Worm (Caenorhabditis elegans): ENCODE results near the gene rrp-8.

The rrp-8 gene

ce11 chrIV:390279-390678 lies 6.1 kb upstream of the rrp-8 start, which contains the start of the genes ears-2 and uncp-18 (continued):
- TF ChIP-seq jun-1 (tag; optimal IDR thresholded peaks at IDR 0.05): peak; percentile 67
- TF ChIP-seq nhr-77 (tag; optimal IDR thresholded peaks at IDR 0.05): no peak
- peak; percentile 83 for TF ChIP-seq lin-13 (GFP tag; optimal IDR thresholded peaks at IDR 0.05)
- peak; percentile 70 for TF ChIP-seq sup-37 (GFP tag; optimal IDR thresholded peaks at IDR 0.05)
- peak; percentile 88 for TF ChIP-seq lin-14 (GFP tag; optimal IDR thresholded peaks at IDR 0.05)
- TF ChIP-seq rnt-1 (tag; optimal IDR thresholded peaks at IDR 0.05): peak; percentile 97
- peak; percentile 26; the same call in 1 of the 2 replicates for TF ChIP-seq unc-98 (GFP tag; IDR thresholded peaks at IDR 0.05)
- peak; percentile 52 for TF ChIP-seq nhr-11 (tag; optimal IDR thresholded peaks at IDR 0.05)
- peak; percentile 87 for TF ChIP-seq mep-1 (tag; optimal IDR thresholded peaks at IDR 0.05)
- TF ChIP-seq sox-4 (tag; optimal IDR thresholded peaks at IDR 0.05): peak; percentile 90
- TF ChIP-seq pqm-1 (tag; optimal IDR thresholded peaks at IDR 0.05): no peak
- TF ChIP-seq hpl-2 (GFP tag; optimal IDR thresholded peaks at IDR 0.05): peak; percentile 60
- no peak for TF ChIP-seq sptf-1 (tag; optimal IDR thresholded peaks at IDR 0.05)
- TF ChIP-seq isw-1 (GFP tag; IDR thresholded peaks at IDR 0.05): peak; percentile 80
- TF ChIP-seq hlh-4 (tag; optimal IDR thresholded peaks at IDR 0.05): peak; percentile 32
- peak; percentile 86 for TF ChIP-seq lir-3 (tag; optimal IDR thresholded peaks at IDR 0.05; ENCODE audit: poor library complexity)
- TF ChIP-seq efl-3 (GFP tag; optimal IDR thresholded peaks at IDR 0.05): peak; percentile 76
- TF ChIP-seq ama-1 (optimal IDR thresholded peaks at IDR 0.05): peak; percentile 5
- peak; percentile 87 for TF ChIP-seq vab-15 (tag; optimal IDR thresholded peaks at IDR 0.05)
- peak; percentile 95 for TF ChIP-seq skn-1 (tag; optimal IDR thresholded peaks at IDR 0.05)
- peak; percentile 93 for TF ChIP-seq tbx-2 (tag; optimal IDR thresholded peaks at IDR 0.05)
- peak; percentile 73 to 80 for TF ChIP-seq lin-35 (GFP tag; optimal IDR thresholded peaks at IDR 0.05)
- TF ChIP-seq nhr-12 (tag; optimal IDR thresholded peaks at IDR 0.05): no peak
- peak; percentile 74 for TF ChIP-seq elt-2 (tag; optimal IDR thresholded peaks at IDR 0.05)
- peak; percentile 94 for TF ChIP-seq lsy-2 (tag; optimal IDR thresholded peaks at IDR 0.05)
- TF ChIP-seq dsc-1 (tag; optimal IDR thresholded peaks at IDR 0.05): peak; percentile 93
- TF ChIP-seq ceh-90 (tag; optimal IDR thresholded peaks at IDR 0.05): peak; percentile 49
- no peak for TF ChIP-seq alr-1 (tag; optimal IDR thresholded peaks at IDR 0.05; ENCODE audit: borderline replicate concordance)
- TF ChIP-seq pag-3 (tag; optimal IDR thresholded peaks at IDR 0.05; ENCODE audit: borderline replicate concordance, insufficient read depth): no peak
- peak; percentile 83 for TF ChIP-seq snpc-4 (tag; optimal IDR thresholded peaks at IDR 0.05)
- TF ChIP-seq unc-62 (GFP tag; optimal IDR thresholded peaks at IDR 0.05): no peak
- peak; percentile 90 for TF ChIP-seq nhr-19 (GFP tag; conservative IDR thresholded peaks at IDR 0.05)
- peak; percentile 67 for TF ChIP-seq F16B12.6 (tag; optimal IDR thresholded peaks at IDR 0.05)
- TF ChIP-seq Y116A8C.19 (tag; optimal IDR thresholded peaks at IDR 0.05; ENCODE audit: borderline replicate concordance): peak; percentile 7
- peak; percentile 66 to 73 (median 71) for TF ChIP-seq dpl-1 (GFP tag; optimal IDR thresholded peaks at IDR 0.05)
- TF ChIP-seq nhr-84 (tag; optimal IDR thresholded peaks at IDR 0.05): no peak
- peak; percentile 77 for TF ChIP-seq blmp-1 (tag; optimal IDR thresholded peaks at IDR 0.05)
- TF ChIP-seq xbp-1 (tag; optimal IDR thresholded peaks at IDR 0.05): peak; percentile 92
- peak; percentile 94 for TF ChIP-seq C16A3.4 (tag; optimal IDR thresholded peaks at IDR 0.05)
- peak; percentile 84 for TF ChIP-seq egl-13 (tag; optimal IDR thresholded peaks at IDR 0.05)
- peak; percentile 41 for TF ChIP-seq nhr-237 (tag; optimal IDR thresholded peaks at IDR 0.05)
- TF ChIP-seq elt-3 (tag; optimal IDR thresholded peaks at IDR 0.05): peak in 2 of 6 experiments; percentile 57 to 89
- TF ChIP-seq pax-3 (tag; optimal IDR thresholded peaks at IDR 0.05): peak; percentile 89
- no peak for TF ChIP-seq hlh-17 (GFP tag; optimal IDR thresholded peaks at IDR 0.05; ENCODE audit: borderline replicate concordance)
- TF ChIP-seq grh-1 (GFP tag; IDR thresholded peaks at IDR 0.05): peak; percentile 79
- no peak for TF ChIP-seq unc-30 (tag; optimal IDR thresholded peaks at IDR 0.05)
- TF ChIP-seq nhr-76 (tag; optimal IDR thresholded peaks at IDR 0.05): no peak
- peak in 1 of 2 experiments; percentile 96 for TF ChIP-seq ztf-11 (tag; optimal IDR thresholded peaks at IDR 0.05)
- TF ChIP-seq nhr-85 (tag): peak; percentile 92
- TF ChIP-seq lin-39 (tag; optimal IDR thresholded peaks at IDR 0.05): peak; percentile 63
- TF ChIP-seq fkh-4 (tag; optimal IDR thresholded peaks at IDR 0.05; ENCODE audit: borderline replicate concordance): peak; percentile 56
- peak; percentile 89 for TF ChIP-seq unc-86 (tag; optimal IDR thresholded peaks at IDR 0.05)
- TF ChIP-seq nhr-20 (tag; optimal IDR thresholded peaks at IDR 0.05): peak; percentile 92

Data from whole organism, L1 larva.